Fruit fly (Drosophila melanogaster): ENCODE measurements around the gene Blm.

DNA sequence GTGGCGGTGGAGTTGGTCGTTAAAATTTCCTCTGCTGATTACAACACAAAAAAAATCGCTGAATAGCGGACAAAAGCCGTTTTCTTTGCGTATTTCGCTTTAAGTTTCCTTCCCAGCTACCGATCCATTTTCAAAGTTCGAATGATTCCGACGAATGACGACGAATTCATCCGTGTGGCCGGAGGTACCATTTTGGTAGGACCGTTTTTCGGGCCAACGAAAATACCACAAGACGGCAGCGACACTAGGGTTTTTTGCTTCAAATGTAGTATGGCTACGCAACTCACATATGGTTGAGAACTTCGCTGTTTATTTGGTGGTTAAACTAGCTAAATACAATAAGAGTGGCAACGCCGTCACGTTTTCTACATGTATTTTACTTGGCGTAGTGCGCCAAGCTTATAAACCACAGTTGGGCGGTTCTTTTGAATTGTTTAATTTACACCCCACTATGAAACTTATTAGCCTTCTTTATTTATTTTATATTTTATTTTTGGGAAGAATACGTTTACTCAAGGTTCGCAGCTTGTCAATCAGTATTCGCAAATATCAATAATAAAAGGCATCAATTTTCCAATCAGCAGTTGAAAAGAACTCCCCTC lies 22.8 kb upstream of the Blm start, which contains the start of gene Lk6:
- TF ChIP-seq CG8478 (optimal IDR thresholded peaks at IDR 0.05) (no peak), CTCF (optimal IDR thresholded peaks at IDR 0.05) (peak; percentile 85 to 90)
